Worm (Caenorhabditis elegans) whole organism, L1 larva: ENCODE measurements around the gene decr-1.1.

Experiments used
- fos-1 ChIP-seq: fragments of 150-350 bp; optimal IDR thresholded peaks from 2 replicates; lab custom pipeline; 2014; ENCODE audit warnings: missing biosample characterization, missing genetic modification characterization
- nhr-12 ChIP-seq: sonication (generic microtip); optimal IDR thresholded peaks from 2 replicates; lab custom pipeline; 2017; ENCODE audit warnings: missing biosample characterization, missing genetic modification characterization
- snpc-4 ChIP-seq: fragments of 150-350 bp; optimal IDR thresholded peaks from 2 replicates; lab custom pipeline; 2014; ENCODE audit warnings: missing biosample characterization, missing genetic modification characterization

DNA sequence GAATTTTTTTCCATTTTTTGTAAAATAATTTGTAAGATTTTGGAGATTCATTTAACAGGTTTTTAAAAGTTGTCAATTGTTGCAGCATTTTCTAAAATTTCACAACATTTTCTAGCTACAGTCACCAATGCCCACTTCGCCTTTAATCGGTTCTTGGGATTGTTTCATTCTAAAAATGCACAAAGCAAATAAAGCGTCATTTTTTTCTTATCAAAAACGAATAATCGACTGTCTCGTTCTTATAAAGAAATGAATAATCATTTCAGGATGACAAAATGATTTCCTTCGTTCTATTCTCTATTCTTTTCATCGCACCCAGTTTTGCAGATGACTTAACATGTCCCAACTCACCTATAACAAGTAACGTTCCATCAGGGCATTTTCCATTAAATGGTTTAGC, 6.7 kb upstream of the decr-1.1 start, which contains the start of gene F53C11.1:
- no peak for TF ChIP-seq fos-1 (tag; lab: Kevin White, UChicago)
- no peak for TF ChIP-seq snpc-4 (tag; lab: Kevin White, UChicago)
- no peak for TF ChIP-seq nhr-12 (tag; lab: Kevin White, UChicago)
